Worm (Caenorhabditis elegans) whole organism, L1 larva: ENCODE results near the gene str-93.

Experiments used
- aly-2 ChIP-seq: fragments of 150-350 bp; optimal IDR thresholded peaks from 2 replicates; lab custom pipeline; 2014; ENCODE audit warnings: missing biosample characterization, missing genetic modification characterization
- blmp-1 ChIP-seq: fragments of 150-350 bp; optimal IDR thresholded peaks from 2 replicates; lab custom pipeline; 2014; ENCODE audit warnings: missing biosample characterization, missing genetic modification characterization
- fkh-10 ChIP-seq: sonication (generic microtip); optimal IDR thresholded peaks from 2 replicates; lab custom pipeline; 2017; ENCODE audit warnings: missing biosample characterization, missing genetic modification reagents, missing genetic modification characterization
- mdl-1 ChIP-seq, 2 experiments: fragments of 150-350 bp; optimal IDR thresholded peaks; 2 replicates each; lab custom pipeline; 2014 to 2017; ENCODE audit warnings: missing biosample characterization in 2 of 2, missing genetic modification characterization in 2 of 2, inconsistent platforms in 1 of 2
- nhr-11 ChIP-seq: fragments of 150-350 bp; optimal IDR thresholded peaks from 2 replicates; lab custom pipeline; 2014; ENCODE audit warnings: missing biosample characterization, missing genetic modification characterization
- nhr-28 ChIP-seq: fragments of 150-350 bp; optimal IDR thresholded peaks from 2 replicates; lab custom pipeline; 2014; ENCODE audit warnings: missing biosample characterization, missing genetic modification characterization
- unc-62 ChIP-seq: fragments of 150-350 bp; optimal IDR thresholded peaks from 2 replicates; lab custom pipeline; 2014; ENCODE audit warnings: missing biosample characterization, missing genetic modification reagents, missing genetic modification characterization
- ztf-4 ChIP-seq: fragments of 150-350 bp; optimal IDR thresholded peaks from 2 replicates; lab custom pipeline; 2014; ENCODE audit warnings: missing biosample characterization, missing genetic modification characterization

ce11 chrV:17718647-17719046 is 45.4 kb upstream of the str-93 start, which contains the start of gene str-77:
- TF ChIP-seq blmp-1 (tag; lab: Kevin White, UChicago), result no peak
- no peak for TF ChIP-seq aly-2 (tag; lab: Kevin White, UChicago)
- no peak for TF ChIP-seq nhr-28 (tag; lab: Kevin White, UChicago)
- TF ChIP-seq unc-62 (GFP tag; lab: Kevin White, UChicago), result no peak
- TF ChIP-seq mdl-1 (tag; optimal IDR thresholded peaks at IDR 0.05; lab: Kevin White, UChicago), result no peak
- TF ChIP-seq ztf-4 (tag; lab: Kevin White, UChicago), result no peak
- no peak for TF ChIP-seq nhr-11 (tag; lab: Kevin White, UChicago)
- TF ChIP-seq fkh-10 (GFP tag; lab: Kevin White, UChicago), result no peak
